Worm (Caenorhabditis elegans) whole organism, late embryonic: ENCODE measurements around the gene tag-180.

Experiments
- C38D4.7 ChIP-seq: fragments of 200-800 bp; sonication (Bioruptor generic); optimal IDR thresholded peaks from 2 replicates; lab custom pipeline; 2018; ENCODE audit warnings: mild to moderate bottlenecking, missing genetic modification characterization, moderate library complexity, missing compliant biosample characterization
- K09A11.1 ChIP-seq: sonication (generic microtip); optimal IDR thresholded peaks from 2 replicates; lab custom pipeline; 2017; ENCODE audit warnings: antibody characterized with exemption, mild to moderate bottlenecking, missing genetic modification characterization, missing compliant biosample characterization; ENCODE audit not compliant: insufficient read depth
- T23F11.4 ChIP-seq: fragments of 200-800 bp; sonication (Bioruptor generic); optimal IDR thresholded peaks from 2 replicates; lab custom pipeline; 2018; ENCODE audit warnings: mild to moderate bottlenecking, missing genetic modification characterization, missing compliant biosample characterization
- Y22D7AL.16 ChIP-seq: sonication (generic microtip); optimal IDR thresholded peaks from 2 replicates; lab custom pipeline; 2016; ENCODE audit warnings: missing genetic modification characterization, missing compliant biosample characterization
- ahr-1 ChIP-seq: sonication (generic microtip); optimal IDR thresholded peaks from 2 replicates; lab custom pipeline; 2016; ENCODE audit warnings: missing genetic modification characterization, missing compliant biosample characterization
- ceh-19 ChIP-seq: fragments of 200-800 bp; sonication (Bioruptor generic); optimal IDR thresholded peaks from 2 replicates; lab custom pipeline; 2018; ENCODE audit warnings: mild to moderate bottlenecking, missing genetic modification characterization, missing compliant biosample characterization
- ceh-22 ChIP-seq: sonication (generic microtip); optimal IDR thresholded peaks from 2 replicates; lab custom pipeline; 2017; ENCODE audit warnings: missing biosample characterization, missing genetic modification characterization
- ceh-48 ChIP-seq: sonication (generic microtip); optimal IDR thresholded peaks from 2 replicates; lab custom pipeline; 2016; ENCODE audit warnings: missing genetic modification characterization, inconsistent platforms, missing compliant biosample characterization
- ceh-6 ChIP-seq: fragments of 200-800 bp; sonication (Bioruptor generic); optimal IDR thresholded peaks from 2 replicates; lab custom pipeline; 2018; ENCODE audit warnings: mild to moderate bottlenecking, missing genetic modification characterization, missing compliant biosample characterization
- ceh-9 ChIP-seq: sonication (generic microtip); optimal IDR thresholded peaks from 2 replicates; lab custom pipeline; 2016; ENCODE audit warnings: mild to moderate bottlenecking, missing genetic modification characterization, inconsistent platforms, missing compliant biosample characterization
- che-1 ChIP-seq: sonication (generic microtip); optimal IDR thresholded peaks from 2 replicates; lab custom pipeline; 2016; ENCODE audit warnings: mild to moderate bottlenecking, missing genetic modification characterization, missing compliant biosample characterization
- dmd-4 ChIP-seq: sonication (generic microtip); optimal IDR thresholded peaks from 2 replicates; lab custom pipeline; 2016; ENCODE audit warnings: borderline replicate concordance, missing genetic modification characterization, missing compliant biosample characterization
- elt-2 ChIP-seq: sonication (generic microtip); optimal IDR thresholded peaks from 2 replicates; lab custom pipeline; 2016; ENCODE audit warnings: missing genetic modification reagents, missing genetic modification characterization, missing compliant biosample characterization
- ets-4 ChIP-seq: sonication (generic microtip); optimal IDR thresholded peaks from 2 replicates; lab custom pipeline; 2016; ENCODE audit warnings: missing genetic modification characterization, missing compliant biosample characterization
- eyg-1 ChIP-seq: sonication (generic microtip); optimal IDR thresholded peaks from 2 replicates; lab custom pipeline; 2016; ENCODE audit warnings: missing genotype, missing genetic modification characterization, missing compliant biosample characterization
- fkh-10 ChIP-seq: fragments of 150-350 bp; optimal IDR thresholded peaks from 2 replicates; lab custom pipeline; 2014; ENCODE audit warnings: missing biosample characterization, missing genetic modification reagents, missing genetic modification characterization
- hlh-15 ChIP-seq: sonication (generic microtip); optimal IDR thresholded peaks from 2 replicates; lab custom pipeline; 2016; ENCODE audit warnings: missing genetic modification characterization, missing compliant biosample characterization
- lin-11 ChIP-seq: fragments of 200-800 bp; sonication (Bioruptor generic); optimal IDR thresholded peaks from 2 replicates; lab custom pipeline; 2018; ENCODE audit warnings: mild to moderate bottlenecking, missing genetic modification characterization, missing compliant biosample characterization
- nfya-1 ChIP-seq: sonication (generic microtip); optimal IDR thresholded peaks from 2 replicates; lab custom pipeline; 2017; ENCODE audit warnings: missing genetic modification characterization, mild to moderate bottlenecking, missing compliant biosample characterization, antibody characterized with exemption, moderate library complexity
- nhr-11 ChIP-seq: fragments of 150-350 bp; optimal IDR thresholded peaks from 2 replicates; lab custom pipeline; 2014; ENCODE audit warnings: missing biosample characterization, missing genetic modification characterization
- odd-2 ChIP-seq: sonication (generic microtip); optimal IDR thresholded peaks from 2 replicates; lab custom pipeline; 2017; ENCODE audit warnings: antibody characterized with exemption, mild to moderate bottlenecking, missing genetic modification characterization, missing compliant biosample characterization
- pag-3 ChIP-seq: sonication (generic microtip); optimal IDR thresholded peaks from 2 replicates; lab custom pipeline; 2016; ENCODE audit warnings: missing compliant biosample characterization, missing genetic modification characterization, borderline replicate concordance
- pha-2 ChIP-seq: sonication (generic microtip); optimal IDR thresholded peaks from 2 replicates; lab custom pipeline; 2017; ENCODE audit warnings: mild to moderate bottlenecking, missing genetic modification characterization, missing compliant biosample characterization
- pha-4 ChIP-seq: fragments of 150-350 bp; optimal IDR thresholded peaks from 2 replicates; lab custom pipeline; 2018; ENCODE audit warnings: missing biosample characterization, missing genetic modification reagents, missing genetic modification characterization
- ref-2 ChIP-seq: sonication (generic microtip); optimal IDR thresholded peaks from 2 replicates; lab custom pipeline; 2016; ENCODE audit warnings: missing genetic modification characterization, missing compliant biosample characterization
- sox-4 ChIP-seq: sonication (generic microtip); optimal IDR thresholded peaks from 2 replicates; lab custom pipeline; 2017; ENCODE audit warnings: mild to moderate bottlenecking, missing genetic modification characterization, inconsistent platforms, missing compliant biosample characterization
- syd-9 ChIP-seq: sonication (generic microtip); optimal IDR thresholded peaks from 2 replicates; lab custom pipeline; 2016; ENCODE audit warnings: mild to moderate bottlenecking, missing genetic modification characterization, moderate library complexity, missing compliant biosample characterization
- unc-3 ChIP-seq, 2 experiments: fragments of 200-800 bp in 1 of 2; sonication (Bioruptor generic) in 1 of 2; sonication (generic microtip) in 1 of 2; conservative IDR thresholded peaks in 1 of 2; optimal IDR thresholded peaks in 1 of 2; 2 replicates each; pipeline versions ENCODE4 v1.3.6 to Lab custom; 2016 to 2022; ENCODE audit warnings: missing compliant biosample characterization in 2 of 2, missing genetic modification characterization in 2 of 2, missing genetic modification reagents in 1 of 2
- unc-55 ChIP-seq: sonication (generic microtip); optimal IDR thresholded peaks from 2 replicates; lab custom pipeline; 2017; ENCODE audit warnings: missing biosample characterization, missing genetic modification reagents, missing genetic modification characterization
- unc-86 ChIP-seq: sonication (generic microtip); optimal IDR thresholded peaks from 2 replicates; lab custom pipeline; 2016; ENCODE audit warnings: missing genetic modification characterization, missing compliant biosample characterization

tag-180 gene

ce11 chrII:11281177-11281576 is 48.1 kb downstream of the tag-180 start:
- no peak for TF ChIP-seq ceh-22 (tag; lab: Kevin White, UChicago)

- TF ChIP-seq ceh-19 (GFP tag; lab: Kevin White, UChicago) (no peak), nfya-1 (tag; lab: Kevin White, UChicago) (peak; percentile 93)
Observed at ce11 chrII:11279971-11280370, 49.3 kb downstream of the tag-180 start.

- TF ChIP-seq ref-2 (tag; lab: Kevin White, UChicago) (no peak), nhr-11 (tag; lab: Kevin White, UChicago) (no peak), ceh-48 (tag; lab: Kevin White, UChicago) (no peak), K09A11.1 (tag; lab: Kevin White, UChicago) (no peak), unc-3 (GFP tag; conservative IDR thresholded peaks at IDR 0.05; lab: Robert Waterston, UW) (no peak), unc-3 (tag; optimal IDR thresholded peaks at IDR 0.05; lab: Kevin White, UChicago) (no peak), ahr-1 (tag; lab: Kevin White, UChicago) (no peak), hlh-15 (tag; lab: Kevin White, UChicago) (no peak), Y22D7AL.16 (no peak), lin-11 (no peak), unc-86 (no peak), C38D4.7 (GFP tag; lab: Kevin White, UChicago) (no peak), ceh-9 (tag; lab: Kevin White, UChicago) (no peak), odd-2 (tag; lab: Kevin White, UChicago) (no peak), syd-9 (tag; lab: Kevin White, UChicago) (no peak), pha-4 (tag; lab: Kevin White, UChicago) (no peak), elt-2 (no peak), nfya-1 (tag; lab: Kevin White, UChicago) (no peak), ets-4 (tag; lab: Kevin White, UChicago) (no peak), che-1 (tag; lab: Kevin White, UChicago) (no peak)
Observed at ce11 chrII:11276879-11277278, 52.4 kb downstream of the tag-180 start.

- TF ChIP-seq K09A11.1 (tag; lab: Kevin White, UChicago) = no peak
- no peak for TF ChIP-seq ceh-6
- no peak for TF ChIP-seq lin-11
- no peak for TF ChIP-seq ceh-22 (tag; lab: Kevin White, UChicago)
- no peak for TF ChIP-seq dmd-4 (tag; lab: Kevin White, UChicago)
- no peak for TF ChIP-seq eyg-1 (tag; lab: Kevin White, UChicago)
- TF ChIP-seq pha-2 (tag; lab: Kevin White, UChicago) = no peak
- TF ChIP-seq pag-3 = no peak
- no peak for TF ChIP-seq T23F11.4 (GFP tag; lab: Kevin White, UChicago)
- no peak for TF ChIP-seq Y22D7AL.16
- TF ChIP-seq fkh-10 (GFP tag; lab: Kevin White, UChicago) = no peak
- no peak for TF ChIP-seq nfya-1 (tag; lab: Kevin White, UChicago)
- no peak for TF ChIP-seq sox-4 (tag; lab: Kevin White, UChicago)
Observed at ce11 chrII:11275484-11275883, 53.7 kb downstream of the tag-180 start.

- TF ChIP-seq unc-55 = peak; percentile 59
- TF ChIP-seq che-1 (tag; lab: Kevin White, UChicago) = no peak
Observed at ce11 chrII:11274876-11275275, 54.4 kb downstream of the tag-180 start.
